Worm (Caenorhabditis elegans) whole organism, L4 larva: ENCODE results near the gene ZK792.5.

ENCODE experiments used
- F26F4.8 ChIP-seq: fragments of 200-800 bp; sonication (Bioruptor generic); conservative IDR thresholded peaks from 2 replicates; pipeline ENCODE4 v1.3.6; 2022; ENCODE audit warnings: missing genetic modification characterization, missing compliant biosample characterization
- F37D6.2 ChIP-seq: sonication (generic microtip); optimal IDR thresholded peaks from 2 replicates; lab custom pipeline; 2016; ENCODE audit warnings: mild to moderate bottlenecking, missing genetic modification characterization, missing compliant biosample characterization
- F49E8.2 ChIP-seq: sonication (generic microtip); optimal IDR thresholded peaks from 2 replicates; lab custom pipeline; 2016; ENCODE audit warnings: missing compliant biosample characterization, mild to moderate bottlenecking, missing genetic modification characterization, borderline replicate concordance
- R02D3.7 ChIP-seq: fragments of 150-350 bp; sonication (generic microtip); optimal IDR thresholded peaks from 3 replicates; lab custom pipeline; 2014; ENCODE audit warnings: missing biosample characterization, missing genetic modification characterization
- Y5F2A.4 ChIP-seq: fragments of 200-800 bp; sonication (Bioruptor generic); optimal IDR thresholded peaks from 2 replicates; lab custom pipeline; 2018; ENCODE audit warnings: mild to moderate bottlenecking, missing genetic modification characterization, missing compliant biosample characterization
- aha-1 ChIP-seq: fragments of 150-350 bp; peaks from one replicate; lab custom pipeline; 2014; ENCODE audit warnings: missing biosample characterization, missing genetic modification characterization
- ama-1 ChIP-seq: fragments of 150-350 bp; optimal IDR thresholded peaks from 2 replicates; lab custom pipeline; 2014; ENCODE audit warnings: inconsistent platforms, mixed read lengths
- arid-1 ChIP-seq: fragments of 200-800 bp; sonication (Bioruptor generic); conservative IDR thresholded peaks from 2 replicates; pipeline ENCODE4 v1.3.6; 2022; ENCODE audit warnings: missing genetic modification reagents, missing genetic modification characterization, missing compliant biosample characterization
- attf-4 ChIP-seq: sonication (generic microtip); optimal IDR thresholded peaks from 3 replicates; lab custom pipeline; 2017; ENCODE audit warnings: missing biosample characterization, missing genetic modification characterization
- ceh-20 ChIP-seq: fragments of 200-800 bp; sonication (Bioruptor generic); IDR thresholded peaks from 2 replicates; pipeline ENCODE4 v1.3.6; 2022; ENCODE audit warnings: missing genetic modification reagents, missing genetic modification characterization, missing compliant biosample characterization
- ceh-82 ChIP-seq: sonication (generic microtip); optimal IDR thresholded peaks from 2 replicates; lab custom pipeline; 2017; ENCODE audit warnings: missing biosample characterization, missing genetic modification characterization
- cey-2 ChIP-seq: sonication (generic microtip); optimal IDR thresholded peaks from 3 replicates; lab custom pipeline; 2017; ENCODE audit warnings: missing genetic modification characterization, mild to moderate bottlenecking, missing compliant biosample characterization, antibody characterized with exemption, borderline replicate concordance; ENCODE audit not compliant: insufficient read depth
- daf-16 ChIP-seq, 3 experiments: sonication (generic microtip); optimal IDR thresholded peaks; 2 replicates each; lab custom pipeline; 2016 to 2017; ENCODE audit warnings: missing genetic modification characterization in 3 of 3, missing genetic modification reagents in 3 of 3, mild to moderate bottlenecking in 2 of 3, missing compliant biosample characterization in 2 of 3, missing biosample characterization in 1 of 3, moderate library complexity in 1 of 3
- daf-19 ChIP-seq: fragments of 200-800 bp; sonication (Bioruptor generic); conservative IDR thresholded peaks from 2 replicates; pipeline ENCODE4 v1.3.6; 2022; ENCODE audit warnings: missing genetic modification characterization, missing compliant biosample characterization
- daf-8 ChIP-seq: fragments of 200-800 bp; sonication (Bioruptor generic); IDR thresholded peaks from 2 replicates; pipeline ENCODE4 v1.3.6; 2022; ENCODE audit warnings: missing genetic modification characterization, missing compliant biosample characterization
- dmd-6 ChIP-seq: fragments of 200-800 bp; sonication (Bioruptor generic); IDR thresholded peaks from 2 replicates; pipeline ENCODE4 v1.3.6; 2022; ENCODE audit warnings: missing genetic modification reagents, missing genetic modification characterization, missing compliant biosample characterization
- duxl-1 ChIP-seq: sonication (generic microtip); optimal IDR thresholded peaks from 2 replicates; lab custom pipeline; 2016; ENCODE audit warnings: mild to moderate bottlenecking, missing genetic modification characterization, moderate library complexity, missing compliant biosample characterization; ENCODE audit not compliant: poor library complexity
- dve-1 ChIP-seq: sonication (generic microtip); optimal IDR thresholded peaks from 2 replicates; lab custom pipeline; 2017; ENCODE audit warnings: antibody characterized with exemption, mild to moderate bottlenecking, missing genetic modification characterization, missing compliant biosample characterization; ENCODE audit not compliant: insufficient read depth
- egl-27 ChIP-seq: sonication (generic microtip); optimal IDR thresholded peaks from 3 replicates; lab custom pipeline; 2017; ENCODE audit warnings: missing biosample characterization, missing genetic modification reagents, missing genetic modification characterization
- egl-43 ChIP-seq: fragments of 200-800 bp; sonication (Bioruptor generic); IDR thresholded peaks from 2 replicates; pipeline ENCODE4 v1.3.6; 2022; ENCODE audit warnings: missing genetic modification reagents, missing genetic modification characterization, missing compliant biosample characterization
- hlh-11 ChIP-seq: fragments of 200-800 bp; sonication (Bioruptor generic); optimal IDR thresholded peaks from 2 replicates; lab custom pipeline; 2018; ENCODE audit warnings: mild to moderate bottlenecking, missing genetic modification characterization, missing compliant biosample characterization
- hmg-1.1 ChIP-seq: fragments of 200-800 bp; sonication (Bioruptor generic); IDR thresholded peaks from 2 replicates; pipeline ENCODE4 v1.3.6; 2022; ENCODE audit warnings: missing genetic modification reagents, missing genetic modification characterization, missing compliant biosample characterization
- jun-1 ChIP-seq: fragments of 150-350 bp; optimal IDR thresholded peaks from 2 replicates; lab custom pipeline; 2014; ENCODE audit warnings: missing biosample characterization, missing genetic modification reagents, missing genetic modification characterization
- lim-7 ChIP-seq: fragments of 200-800 bp; sonication (Bioruptor generic); IDR thresholded peaks from 2 replicates; pipeline ENCODE4 v1.3.6; 2022; ENCODE audit warnings: missing genetic modification characterization, missing compliant biosample characterization
- lin-13 ChIP-seq: fragments of 150-350 bp; optimal IDR thresholded peaks from 2 replicates; lab custom pipeline; 2014; ENCODE audit warnings: missing biosample characterization, missing genetic modification reagents, missing genetic modification characterization
- lin-38 ChIP-seq: fragments of 200-800 bp; sonication (Bioruptor generic); IDR thresholded peaks from 2 replicates; pipeline ENCODE4 v1.3.6; 2022; ENCODE audit warnings: missing genetic modification reagents, missing genetic modification characterization, missing compliant biosample characterization
- lir-3 ChIP-seq: sonication (generic microtip); optimal IDR thresholded peaks from 2 replicates; lab custom pipeline; 2016; ENCODE audit warnings: mild to moderate bottlenecking, missing genetic modification characterization, missing compliant biosample characterization
- madf-5 ChIP-seq, 2 experiments: fragments of 200-800 bp; sonication (Bioruptor generic); IDR thresholded peaks; 2 replicates each; pipeline ENCODE4 v1.3.6; 2022; ENCODE audit warnings: missing compliant biosample characterization in 2 of 2, missing genetic modification characterization in 2 of 2
- madf-9 ChIP-seq: fragments of 200-800 bp; sonication (Bioruptor generic); conservative IDR thresholded peaks from 2 replicates; pipeline ENCODE4 v1.3.6; 2022; ENCODE audit warnings: missing genetic modification reagents, missing genetic modification characterization, missing compliant biosample characterization
- mdt-29 ChIP-seq: fragments of 200-800 bp; sonication (Bioruptor generic); IDR thresholded peaks from 2 replicates; pipeline ENCODE4 v1.3.6; 2022; ENCODE audit warnings: missing genetic modification reagents, missing genetic modification characterization, missing compliant biosample characterization
- mep-1 ChIP-seq: fragments of 150-350 bp; sonication (generic microtip); optimal IDR thresholded peaks from 3 replicates; lab custom pipeline; 2014; ENCODE audit warnings: missing biosample characterization, missing genetic modification characterization
- mxl-3 ChIP-seq: fragments of 200-800 bp; sonication (Bioruptor generic); optimal IDR thresholded peaks from 2 replicates; lab custom pipeline; 2018; ENCODE audit warnings: mild to moderate bottlenecking, missing genetic modification characterization, missing compliant biosample characterization
- nhr-11 ChIP-seq: fragments of 150-350 bp; optimal IDR thresholded peaks from 2 replicates; lab custom pipeline; 2014; ENCODE audit warnings: missing biosample characterization, missing genetic modification characterization
- nhr-111 ChIP-seq: fragments of 200-800 bp; sonication (Bioruptor generic); optimal IDR thresholded peaks from 2 replicates; lab custom pipeline; 2018; ENCODE audit warnings: mild to moderate bottlenecking, missing genetic modification characterization, missing compliant biosample characterization
- nhr-25 ChIP-seq: sonication (generic microtip); optimal IDR thresholded peaks from 2 replicates; lab custom pipeline; 2017; ENCODE audit warnings: missing genetic modification characterization, mild to moderate bottlenecking, missing compliant biosample characterization, antibody characterized with exemption, moderate library complexity, borderline replicate concordance; ENCODE audit not compliant: insufficient read depth
- nhr-28 ChIP-seq: fragments of 150-350 bp; optimal IDR thresholded peaks from 2 replicates; lab custom pipeline; 2014; ENCODE audit warnings: missing biosample characterization, missing genetic modification characterization
- nhr-76 ChIP-seq: fragments of 150-350 bp; optimal IDR thresholded peaks from 2 replicates; lab custom pipeline; 2014; ENCODE audit warnings: missing biosample characterization, missing genetic modification characterization
- pha-4 ChIP-seq, 2 experiments: fragments of 150-350 bp in 1 of 2; fragments of 200-800 bp in 1 of 2; sonication (Bioruptor generic) in 1 of 2; IDR thresholded peaks in 1 of 2; optimal IDR thresholded peaks in 1 of 2; 2 replicates each; pipeline versions ENCODE4 v1.3.6 to Lab custom; 2014 to 2022; ENCODE audit warnings: missing genetic modification characterization in 2 of 2, missing genetic modification reagents in 2 of 2, missing biosample characterization in 1 of 2, missing compliant biosample characterization in 1 of 2
- sdz-12 ChIP-seq: fragments of 200-800 bp; sonication (Bioruptor generic); optimal IDR thresholded peaks from 2 replicates; lab custom pipeline; 2018; ENCODE audit warnings: mild to moderate bottlenecking, missing genetic modification characterization, missing compliant biosample characterization
- snpc-4 ChIP-seq: fragments of 150-350 bp; optimal IDR thresholded peaks from 2 replicates; lab custom pipeline; 2014; ENCODE audit warnings: missing biosample characterization, missing genetic modification characterization
- spr-3 ChIP-seq: fragments of 200-800 bp; sonication (Bioruptor generic); optimal IDR thresholded peaks from 2 replicates; lab custom pipeline; 2018; ENCODE audit warnings: mild to moderate bottlenecking, missing genetic modification characterization, missing compliant biosample characterization
- tag-97 ChIP-seq: fragments of 200-800 bp; sonication (Bioruptor generic); IDR thresholded peaks from 2 replicates; pipeline ENCODE4 v1.3.6; 2022; ENCODE audit warnings: missing genetic modification characterization, missing compliant biosample characterization
- tra-1 ChIP-seq: fragments of 200-800 bp; sonication (Bioruptor generic); IDR thresholded peaks from 2 replicates; pipeline ENCODE4 v1.3.6; 2022; ENCODE audit warnings: missing genetic modification reagents, missing genetic modification characterization, missing compliant biosample characterization
- zag-1 ChIP-seq: fragments of 150-350 bp; optimal IDR thresholded peaks from 2 replicates; lab custom pipeline; 2014; ENCODE audit warnings: missing biosample characterization, missing genetic modification characterization
- zfp-2 ChIP-seq: sonication (generic microtip); optimal IDR thresholded peaks from 2 replicates; lab custom pipeline; 2016; ENCODE audit warnings: mild to moderate bottlenecking, missing genetic modification characterization, missing compliant biosample characterization
- zfp-3 ChIP-seq: fragments of 200-800 bp; sonication (Bioruptor generic); conservative IDR thresholded peaks from 2 replicates; pipeline ENCODE4 v1.3.6; 2022; ENCODE audit warnings: missing genetic modification reagents, missing genetic modification characterization, missing compliant biosample characterization
- zip-11 ChIP-seq: fragments of 200-800 bp; sonication (Bioruptor generic); IDR thresholded peaks from 2 replicates; pipeline ENCODE4 v1.3.6; 2022; ENCODE audit warnings: missing genetic modification characterization, missing compliant biosample characterization
- zip-2 ChIP-seq: fragments of 150-350 bp; optimal IDR thresholded peaks from 2 replicates; lab custom pipeline; 2014; ENCODE audit warnings: missing biosample characterization, missing genetic modification characterization
- ztf-11 ChIP-seq: fragments of 150-350 bp; optimal IDR thresholded peaks from 2 replicates; lab custom pipeline; 2014; ENCODE audit warnings: missing biosample characterization, missing genetic modification characterization

The ZK792.5 gene

ce11 chrIV:11692071-11692673 is 4.3 kb upstream of the ZK792.5 start (continued):
- TF ChIP-seq madf-5 (GFP tag; IDR thresholded peaks at IDR 0.05; lab: Robert Waterston, UW) (no peak), nhr-111 (GFP tag; lab: Kevin White, UChicago) (no peak), nhr-11 (tag; lab: Kevin White, UChicago) (peak; percentile 50), nhr-76 (no peak), zip-11 (GFP tag; lab: Robert Waterston, UW) (no peak), lir-3 (no peak), F37D6.2 (tag; lab: Kevin White, UChicago) (peak; percentile 18), egl-43 (GFP tag; lab: Robert Waterston, UW) (peak; percentile 67; the same call in 1 of the 2 replicates), dve-1 (tag; lab: Kevin White, UChicago) (peak; percentile 92), F26F4.8 (no peak), hlh-11 (tag; lab: Kevin White, UChicago) (peak; percentile 98), madf-9 (GFP tag; lab: Robert Waterston, UW) (peak; percentile 39; the same call in 1 of the 2 replicates), nhr-25 (peak; percentile 79), Y5F2A.4 (no peak), sdz-12 (GFP tag; lab: Kevin White, UChicago) (no peak), snpc-4 (tag; lab: Kevin White, UChicago) (no peak), pha-4 (GFP tag; IDR thresholded peaks at IDR 0.05; lab: Robert Waterston, UW) (peak; percentile 58; the same call in 1 of the 2 replicates), pha-4 (tag; optimal IDR thresholded peaks at IDR 0.05; lab: Kevin White, UChicago) (no peak), zip-2 (tag; lab: Kevin White, UChicago) (no peak), hmg-1.1 (GFP tag; lab: Robert Waterston, UW) (peak; percentile 85), lin-13 (no peak), attf-4 (no peak), zfp-3 (GFP tag; lab: Robert Waterston, UW) (no peak), mdt-29 (GFP tag; lab: Robert Waterston, UW) (no peak), ama-1 (lab: Kevin White, UChicago) (no peak), tra-1 (GFP tag; lab: Robert Waterston, UW) (peak; percentile 62; the same call in 1 of the 2 replicates), ceh-82 (no peak), ztf-11 (tag; lab: Kevin White, UChicago) (no peak), jun-1 (no peak), lim-7 (0 out of 2 replicates have a peak, but pooled peaks have one; percentile 44), dmd-6 (peak; percentile 86), spr-3 (GFP tag; lab: Kevin White, UChicago) (no peak), ceh-20 (GFP tag; lab: Robert Waterston, UW) (0 out of 2 replicates have a peak, but pooled peaks have one; percentile 26), mep-1 (tag; lab: Kevin White, UChicago) (peak; percentile 87), zag-1 (tag; lab: Kevin White, UChicago) (no peak), nhr-28 (tag; lab: Kevin White, UChicago) (peak; percentile 96), tag-97 (GFP tag; lab: Robert Waterston, UW) (no peak), egl-27 (tag; lab: Kevin White, UChicago) (no peak), mxl-3 (GFP tag; lab: Kevin White, UChicago) (peak; percentile 98), lin-38 (GFP tag; lab: Robert Waterston, UW) (peak; percentile 56), aha-1 (peak; percentile 95), R02D3.7 (tag; lab: Kevin White, UChicago) (no peak), daf-16 (GFP tag; optimal IDR thresholded peaks at IDR 0.05; lab: Kevin White, UChicago) (peak in 1 of 2 experiments; percentile 14), daf-16 (tag; optimal IDR thresholded peaks at IDR 0.05; lab: Kevin White, UChicago) (peak; percentile 68), zfp-2 (tag; lab: Kevin White, UChicago) (no peak), duxl-1 (tag; lab: Kevin White, UChicago) (no peak), arid-1 (GFP tag; lab: Robert Waterston, UW) (no peak), cey-2 (tag; lab: Kevin White, UChicago) (peak; percentile 39), daf-8 (GFP tag; lab: Robert Waterston, UW) (no peak), daf-19 (no peak), F49E8.2 (tag; lab: Kevin White, UChicago) (no peak)
